Fruit fly (Drosophila melanogaster): ENCODE data around the gene CG6576.

dm6 chr3L:8708856-8709255 is 46.9 kb upstream of the CG6576 start:
- no peak for TF ChIP-seq usp (GFP tag; optimal IDR thresholded peaks at IDR 0.05)
- TF ChIP-seq EcR (GFP tag; optimal IDR thresholded peaks at IDR 0.05): no peak
